Fruit fly (Drosophila melanogaster) whole organism, prepupa: ENCODE measurements around the gene TyrR.
A peak's percentile ranks its signal among the peaks of the same experiment; 100 is the strongest.

ENCODE experiments used
- CG10669 ChIP-seq: fragments of 200-800 bp; sonication (Bioruptor generic); optimal IDR thresholded peaks from 3 replicates; lab custom pipeline; 2018; ENCODE audit warnings: missing biosample characterization, mild to moderate bottlenecking, missing genetic modification characterization, moderate library complexity
- CG6792 ChIP-seq: fragments of 200-800 bp; sonication (Bioruptor generic); optimal IDR thresholded peaks from 3 replicates; lab custom pipeline; 2016; ENCODE audit warnings: missing biosample characterization, missing genetic modification characterization
- CG6808 ChIP-seq: fragments of 200-800 bp; sonication (Bioruptor generic); optimal IDR thresholded peaks from 3 replicates; lab custom pipeline; 2017; ENCODE audit warnings: missing biosample characterization, missing genetic modification characterization, mild to moderate bottlenecking, moderate library complexity, missing genetic modification reagents
- OdsH ChIP-seq: fragments of 200-800 bp; sonication (Bioruptor generic); optimal IDR thresholded peaks from 3 replicates; lab custom pipeline; 2016; ENCODE audit warnings: missing biosample characterization, missing genetic modification characterization
- eg ChIP-seq: fragments of 200-800 bp; sonication (Bioruptor generic); IDR thresholded peaks from 3 replicates; pipeline ENCODE4 v1.3.6; 2022; ENCODE audit warnings: missing biosample characterization, missing genetic modification characterization
- fkh ChIP-seq: fragments of 200-800 bp; sonication (Bioruptor generic); optimal IDR thresholded peaks from 3 replicates; lab custom pipeline; 2017; ENCODE audit warnings: missing biosample characterization, mild to moderate bottlenecking, missing genetic modification characterization, moderate library complexity
- svp ChIP-seq: fragments of 200-800 bp; sonication (Bioruptor generic); peaks from one replicate; lab custom pipeline; 2016; ENCODE audit warnings: missing biosample characterization, missing genetic modification characterization
- vri ChIP-seq: fragments of 200-800 bp; sonication (Bioruptor generic); optimal IDR thresholded peaks from 3 replicates; lab custom pipeline; 2016; ENCODE audit warnings: missing biosample characterization, mild to moderate bottlenecking, missing genetic modification characterization

dm6 chr3R:17776952-17777407 is 14.0 kb upstream of the TyrR start:
- TF ChIP-seq vri (GFP tag; lab: Kevin White, UChicago) (no peak), eg (GFP tag; lab: Robert Waterston, UW) (no peak), fkh (GFP tag; lab: Kevin White, UChicago) (no peak), svp (peak; percentile 41), CG6792 (no peak), CG6808 (GFP tag; lab: Kevin White, UChicago) (no peak), OdsH (no peak), CG10669 (GFP tag; lab: Kevin White, UChicago) (no peak)
